Worm (Caenorhabditis elegans) whole organism, L1 larva: ENCODE results near the gene M163.5.

Experiments used
- ama-1 ChIP-seq: fragments of 150-350 bp; optimal IDR thresholded peaks from 2 replicates; lab custom pipeline; 2014
- blmp-1 ChIP-seq: fragments of 150-350 bp; optimal IDR thresholded peaks from 2 replicates; lab custom pipeline; 2014; ENCODE audit warnings: missing biosample characterization, missing genetic modification characterization
- elt-3 ChIP-seq, 6 experiments: fragments of 150-350 bp in 1 of 6; sonication (generic microtip); optimal IDR thresholded peaks; 2 replicates each; lab custom pipeline; 2017 to 2018; ENCODE audit warnings: missing biosample characterization in 6 of 6, missing genetic modification characterization in 6 of 6, inconsistent platforms in 1 of 6
- fkh-10 ChIP-seq: sonication (generic microtip); optimal IDR thresholded peaks from 2 replicates; lab custom pipeline; 2017; ENCODE audit warnings: missing biosample characterization, missing genetic modification reagents, missing genetic modification characterization
- hlh-4 ChIP-seq: sonication (generic microtip); optimal IDR thresholded peaks from 2 replicates; lab custom pipeline; 2016; ENCODE audit warnings: mild to moderate bottlenecking, missing genetic modification characterization, missing compliant biosample characterization
- jun-1 ChIP-seq: fragments of 150-350 bp; optimal IDR thresholded peaks from 2 replicates; lab custom pipeline; 2014; ENCODE audit warnings: missing biosample characterization, missing genetic modification reagents, missing genetic modification characterization
- skn-1 ChIP-seq: fragments of 150-350 bp; optimal IDR thresholded peaks from 2 replicates; lab custom pipeline; 2014; ENCODE audit warnings: missing biosample characterization, missing genetic modification characterization
- unc-130 ChIP-seq: fragments of 150-350 bp; optimal IDR thresholded peaks from 2 replicates; lab custom pipeline; 2017; ENCODE audit warnings: missing biosample characterization, missing genetic modification characterization, inconsistent platforms
- zag-1 ChIP-seq: fragments of 150-350 bp; optimal IDR thresholded peaks from 2 replicates; lab custom pipeline; 2014; ENCODE audit warnings: missing biosample characterization, missing genetic modification characterization

ce11 chrX:14447910-14448309 is 25.9 kb upstream of the M163.5 start, which contains the start of gene jmjd-3.2:
- TF ChIP-seq ama-1 (lab: Kevin White, UChicago) = no peak
- TF ChIP-seq skn-1 = no peak
- no peak for TF ChIP-seq zag-1 (tag; lab: Kevin White, UChicago)
- no peak for TF ChIP-seq blmp-1 (tag; lab: Kevin White, UChicago)
- TF ChIP-seq fkh-10 (GFP tag; lab: Kevin White, UChicago) = no peak
- no peak for TF ChIP-seq elt-3 (tag; optimal IDR thresholded peaks at IDR 0.05; lab: Kevin White, UChicago)
- no peak for TF ChIP-seq unc-130
- TF ChIP-seq jun-1 = no peak
- no peak for TF ChIP-seq hlh-4 (tag; lab: Kevin White, UChicago)
